Worm (Caenorhabditis elegans) whole organism, L1 larva: ENCODE results near the gene fipr-18.
A peak's percentile ranks its signal among the peaks of the same experiment; 100 is the strongest.

Source experiments
- C16A3.4 ChIP-seq: fragments of 150-350 bp; optimal IDR thresholded peaks from 2 replicates; lab custom pipeline; 2014; ENCODE audit warnings: missing biosample characterization, missing genetic modification characterization
- ama-1 ChIP-seq: fragments of 150-350 bp; optimal IDR thresholded peaks from 2 replicates; lab custom pipeline; 2014
- elt-2 ChIP-seq: sonication (generic microtip); optimal IDR thresholded peaks from 2 replicates; lab custom pipeline; 2016; ENCODE audit warnings: missing genetic modification characterization, mild to moderate bottlenecking, inconsistent platforms, missing compliant biosample characterization, missing genetic modification reagents
- nhr-11 ChIP-seq: fragments of 150-350 bp; optimal IDR thresholded peaks from 2 replicates; lab custom pipeline; 2014; ENCODE audit warnings: missing biosample characterization, missing genetic modification characterization
- skn-1 ChIP-seq: fragments of 150-350 bp; optimal IDR thresholded peaks from 2 replicates; lab custom pipeline; 2014; ENCODE audit warnings: missing biosample characterization, missing genetic modification characterization
- ztf-4 ChIP-seq: fragments of 150-350 bp; optimal IDR thresholded peaks from 2 replicates; lab custom pipeline; 2014; ENCODE audit warnings: missing biosample characterization, missing genetic modification characterization

DNA sequence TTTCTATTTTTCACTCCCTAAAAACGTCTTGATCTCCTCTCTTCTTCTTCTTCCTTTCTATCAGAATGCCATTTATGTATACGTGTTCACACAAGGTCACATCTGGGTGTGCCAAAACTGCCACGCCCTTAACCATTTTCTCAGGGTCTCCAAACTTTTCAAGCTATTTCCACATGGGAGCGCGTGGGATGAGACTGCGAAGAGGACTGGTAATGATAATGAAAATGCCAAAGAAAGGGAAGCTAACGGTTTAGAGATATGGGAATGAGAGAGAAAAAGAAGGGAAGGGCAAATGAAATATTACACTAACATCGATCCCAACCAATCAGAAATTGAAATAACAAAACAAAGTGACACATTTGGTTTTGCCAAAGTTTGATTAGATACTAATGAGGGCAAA is 29.2 kb downstream of the fipr-18 start:
- no peak for TF ChIP-seq nhr-11 (tag; lab: Kevin White, UChicago)
- no peak for TF ChIP-seq skn-1
- TF ChIP-seq C16A3.4 (tag; lab: Kevin White, UChicago), result peak; percentile 36
- no peak for TF ChIP-seq elt-2 (tag; lab: Kevin White, UChicago)
- no peak for TF ChIP-seq ama-1 (lab: Kevin White, UChicago)
- no peak for TF ChIP-seq ztf-4
